Worm (Caenorhabditis elegans) whole organism, young adult: ENCODE measurements around the gene acdh-9.

Experiments
- C06A6.2 ChIP-seq: fragments of 200-800 bp; sonication (Bioruptor generic); conservative IDR thresholded peaks from 2 replicates; pipeline ENCODE4 v1.3.6; 2022; ENCODE audit warnings: missing genetic modification characterization, missing compliant biosample characterization
- C17E4.6 ChIP-seq: fragments of 200-800 bp; sonication (Bioruptor generic); IDR thresholded peaks from 2 replicates; pipeline ENCODE4 v1.3.6; 2022; ENCODE audit warnings: missing genetic modification reagents, missing genetic modification characterization, missing compliant biosample characterization
- F23B12.7 ChIP-seq: sonication (generic microtip); optimal IDR thresholded peaks from 2 replicates; lab custom pipeline; 2017; ENCODE audit warnings: missing genetic modification characterization, mild to moderate bottlenecking, missing compliant biosample characterization, antibody characterized with exemption, moderate library complexity; ENCODE audit not compliant: insufficient read depth
- Y53G8AR.9 ChIP-seq: fragments of 200-800 bp; sonication (Bioruptor generic); conservative IDR thresholded peaks from 2 replicates; pipeline ENCODE4 v1.3.6; 2022; ENCODE audit warnings: missing genetic modification reagents, missing genetic modification characterization, missing compliant biosample characterization
- Y67H2A.10 ChIP-seq: fragments of 200-800 bp; sonication (Bioruptor generic); conservative IDR thresholded peaks from 2 replicates; pipeline ENCODE4 v1.3.6; 2022; ENCODE audit warnings: missing genetic modification reagents, missing genetic modification characterization, missing compliant biosample characterization
- Y95B8A.8 ChIP-seq: fragments of 200-800 bp; sonication (Bioruptor generic); IDR thresholded peaks from 2 replicates; pipeline ENCODE4 v1.3.6; 2022; ENCODE audit warnings: missing genetic modification reagents, missing genetic modification characterization, missing compliant biosample characterization
- aptf-3 ChIP-seq: fragments of 200-800 bp; sonication (Bioruptor generic); IDR thresholded peaks from 2 replicates; pipeline ENCODE4 v1.3.6; 2022; ENCODE audit warnings: missing genetic modification characterization, missing compliant biosample characterization
- bed-1 ChIP-seq: fragments of 200-800 bp; sonication (Bioruptor generic); IDR thresholded peaks from 2 replicates; pipeline ENCODE4 v1.3.6; 2022; ENCODE audit warnings: missing genetic modification reagents, missing genetic modification characterization, missing compliant biosample characterization
- ccch-3 ChIP-seq: fragments of 200-800 bp; sonication (Bioruptor generic); optimal IDR thresholded peaks from 2 replicates; lab custom pipeline; 2018; ENCODE audit warnings: mild to moderate bottlenecking, missing genetic modification characterization, missing compliant biosample characterization
- cebp-1 ChIP-seq, 2 experiments: fragments of 200-800 bp in 1 of 2; sonication (Bioruptor generic) in 1 of 2; sonication (generic microtip) in 1 of 2; IDR thresholded peaks in 1 of 2; optimal IDR thresholded peaks in 1 of 2; 2 replicates each; pipeline versions ENCODE4 v1.3.6 to Lab custom; 2017 to 2022; ENCODE audit warnings: missing compliant biosample characterization in 2 of 2, missing genetic modification characterization in 2 of 2, mild to moderate bottlenecking in 1 of 2, missing genetic modification reagents in 1 of 2, moderate library complexity in 1 of 2
- cebp-2 ChIP-seq: fragments of 200-800 bp; sonication (Bioruptor generic); IDR thresholded peaks from 2 replicates; pipeline ENCODE4 v1.3.6; 2022; ENCODE audit warnings: missing genetic modification characterization, missing compliant biosample characterization
- ceh-27 ChIP-seq: fragments of 200-800 bp; sonication (Bioruptor generic); optimal IDR thresholded peaks from 2 replicates; lab custom pipeline; 2018; ENCODE audit warnings: mild to moderate bottlenecking, missing genetic modification characterization, moderate library complexity, missing compliant biosample characterization
- ceh-40 ChIP-seq: fragments of 200-800 bp; sonication (Bioruptor generic); IDR thresholded peaks from 2 replicates; pipeline ENCODE4 v1.3.6; 2022; ENCODE audit warnings: missing genetic modification characterization, missing compliant biosample characterization
- die-1 ChIP-seq: sonication (generic microtip); optimal IDR thresholded peaks from 2 replicates; lab custom pipeline; 2016; ENCODE audit warnings: missing genotype, mild to moderate bottlenecking, missing genetic modification characterization, missing compliant biosample characterization
- dox-1 ChIP-seq: fragments of 200-800 bp; sonication (Bioruptor generic); IDR thresholded peaks from 2 replicates; pipeline ENCODE4 v1.3.6; 2022; ENCODE audit warnings: missing genetic modification reagents, missing genetic modification characterization, missing compliant biosample characterization
- efl-1 ChIP-seq: fragments of 150-350 bp; optimal IDR thresholded peaks from 2 replicates; lab custom pipeline; 2014; ENCODE audit warnings: missing biosample characterization, missing genetic modification reagents, missing genetic modification characterization
- egrh-3 ChIP-seq: fragments of 200-800 bp; sonication (Bioruptor generic); IDR thresholded peaks from 2 replicates; pipeline ENCODE4 v1.3.6; 2022; ENCODE audit warnings: missing genetic modification reagents, missing genetic modification characterization, missing compliant biosample characterization
- hmg-1.2 ChIP-seq: fragments of 200-800 bp; sonication (Bioruptor generic); IDR thresholded peaks from 2 replicates; pipeline ENCODE4 v1.3.6; 2022; ENCODE audit warnings: missing genetic modification reagents, missing genetic modification characterization, missing compliant biosample characterization
- lag-1 ChIP-seq: fragments of 200-800 bp; sonication (Bioruptor generic); IDR thresholded peaks from 2 replicates; pipeline ENCODE4 v1.3.6; 2022; ENCODE audit warnings: missing genetic modification reagents, missing genetic modification characterization, missing compliant biosample characterization
- let-526 ChIP-seq: fragments of 200-800 bp; sonication (Bioruptor generic); IDR thresholded peaks from 2 replicates; pipeline ENCODE4 v1.3.6; 2022; ENCODE audit warnings: missing genetic modification reagents, missing genetic modification characterization, missing compliant biosample characterization
- let-607 ChIP-seq, 2 experiments: fragments of 200-800 bp in 1 of 2; sonication (Bioruptor generic) in 1 of 2; sonication (generic microtip) in 1 of 2; optimal IDR thresholded peaks; 2 replicates each; lab custom pipeline; 2016 to 2018; ENCODE audit warnings: mild to moderate bottlenecking in 2 of 2, missing compliant biosample characterization in 2 of 2, missing genetic modification characterization in 2 of 2, moderate library complexity in 2 of 2, missing genotype in 1 of 2
- lin-26 ChIP-seq: fragments of 200-800 bp; sonication (Bioruptor generic); IDR thresholded peaks from 2 replicates; pipeline ENCODE4 v1.3.6; 2022; ENCODE audit warnings: missing genetic modification reagents, missing genetic modification characterization, missing compliant biosample characterization
- lsy-27 ChIP-seq: sonication (generic microtip); optimal IDR thresholded peaks from 2 replicates; lab custom pipeline; 2017; ENCODE audit warnings: missing genetic modification characterization, mild to moderate bottlenecking, missing compliant biosample characterization, antibody characterized with exemption, missing genotype, borderline replicate concordance; ENCODE audit not compliant: insufficient read depth
- madf-3 ChIP-seq: fragments of 200-800 bp; sonication (Bioruptor generic); IDR thresholded peaks from 2 replicates; pipeline ENCODE4 v1.3.6; 2022; ENCODE audit warnings: missing genetic modification reagents, missing genetic modification characterization, missing compliant biosample characterization
- madf-8 ChIP-seq: fragments of 200-800 bp; sonication (Bioruptor generic); conservative IDR thresholded peaks from 2 replicates; pipeline ENCODE4 v1.3.6; 2022; ENCODE audit warnings: missing genetic modification reagents, missing genetic modification characterization, missing compliant biosample characterization
- mcd-1 ChIP-seq: fragments of 200-800 bp; sonication (Bioruptor generic); IDR thresholded peaks from 2 replicates; pipeline ENCODE4 v1.3.6; 2022; ENCODE audit warnings: missing genetic modification reagents, missing genetic modification characterization, missing compliant biosample characterization
- mes-4 ChIP-seq: sonication (generic microtip); optimal IDR thresholded peaks from 2 replicates; lab custom pipeline; 2016; ENCODE audit warnings: missing genotype, missing genetic modification characterization, missing compliant biosample characterization
- nfya-2 ChIP-seq: fragments of 200-800 bp; sonication (Bioruptor generic); IDR thresholded peaks from 2 replicates; pipeline ENCODE4 v1.3.6; 2022; ENCODE audit warnings: missing genetic modification reagents, missing genetic modification characterization, missing compliant biosample characterization
- nhr-90 ChIP-seq: sonication (generic microtip); optimal IDR thresholded peaks from 2 replicates; lab custom pipeline; 2016; ENCODE audit warnings: missing genotype, mild to moderate bottlenecking, missing genetic modification characterization, missing compliant biosample characterization
- rcor-1 ChIP-seq: fragments of 200-800 bp; sonication (Bioruptor generic); IDR thresholded peaks from 2 replicates; pipeline ENCODE4 v1.3.6; 2022; ENCODE audit warnings: missing genetic modification reagents, missing genetic modification characterization, missing compliant biosample characterization
- sea-2 ChIP-seq: fragments of 200-800 bp; sonication (Bioruptor generic); IDR thresholded peaks from 2 replicates; pipeline ENCODE4 v1.3.6; 2022; ENCODE audit warnings: missing genetic modification characterization, missing compliant biosample characterization
- snpc-3.4 ChIP-seq: sonication (generic microtip); optimal IDR thresholded peaks from 2 replicates; lab custom pipeline; 2017; ENCODE audit warnings: missing genetic modification characterization, mild to moderate bottlenecking, missing compliant biosample characterization, antibody characterized with exemption, moderate library complexity, missing genotype, missing genetic modification reagents
- somi-1 ChIP-seq: fragments of 200-800 bp; sonication (Bioruptor generic); optimal IDR thresholded peaks from 2 replicates; lab custom pipeline; 2018; ENCODE audit warnings: mild to moderate bottlenecking, missing genetic modification characterization, missing compliant biosample characterization
- sptf-2 ChIP-seq: fragments of 200-800 bp; sonication (Bioruptor generic); optimal IDR thresholded peaks from 2 replicates; lab custom pipeline; 2018; ENCODE audit warnings: mild to moderate bottlenecking, missing genetic modification characterization, missing compliant biosample characterization
- xnd-1 ChIP-seq: sonication (generic microtip); optimal IDR thresholded peaks from 2 replicates; lab custom pipeline; 2016; ENCODE audit warnings: missing genotype, missing genetic modification reagents, missing genetic modification characterization, missing compliant biosample characterization
- ztf-26 ChIP-seq: sonication (generic microtip); optimal IDR thresholded peaks from 2 replicates; lab custom pipeline; 2017; ENCODE audit warnings: missing genetic modification characterization, missing compliant biosample characterization
- ztf-3 ChIP-seq: fragments of 200-800 bp; sonication (Bioruptor generic); optimal IDR thresholded peaks from 2 replicates; lab custom pipeline; 2018; ENCODE audit warnings: mild to moderate bottlenecking, missing genetic modification characterization, missing compliant biosample characterization

Gene acdh-9

DNA sequence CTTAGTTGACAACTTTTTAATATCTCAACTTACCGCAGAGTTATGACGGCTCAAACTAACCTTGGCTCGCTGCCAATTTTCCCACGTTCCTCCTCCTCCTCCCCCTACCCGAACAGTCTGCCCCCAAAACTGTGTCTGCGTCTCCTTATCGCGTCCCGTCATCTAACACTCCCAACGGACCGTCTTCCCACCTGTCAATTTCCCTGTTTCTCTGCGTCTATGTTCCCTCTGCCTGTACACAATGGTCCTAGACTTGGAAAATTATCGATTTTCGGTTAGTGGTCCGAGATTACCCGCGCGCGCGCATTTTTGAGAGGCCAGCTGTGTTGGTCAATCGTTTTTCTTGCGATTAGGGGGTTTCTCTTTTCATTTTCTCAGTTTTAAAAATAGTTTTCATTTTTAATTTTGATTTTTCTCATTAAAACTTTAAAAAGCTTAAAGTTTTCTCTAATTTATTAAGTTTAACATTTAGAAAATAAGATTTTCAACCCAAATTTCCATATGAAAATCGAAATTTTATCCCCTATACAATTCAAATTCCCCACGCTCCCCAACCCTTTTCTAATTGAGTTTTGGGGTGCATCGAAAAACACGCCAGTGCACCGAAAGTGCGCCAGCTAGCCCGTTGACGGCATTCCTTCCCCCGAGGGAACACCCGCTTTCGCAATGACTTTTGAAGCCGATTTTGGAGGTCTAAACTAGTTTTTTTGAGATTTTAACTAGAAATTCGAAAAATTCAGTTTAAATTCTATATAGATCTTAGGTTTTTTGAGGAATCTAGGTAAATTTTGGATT, 24.8 kb upstream of the acdh-9 start, which contains the start of gene alg-2 (continued):
- TF ChIP-seq rcor-1 (GFP tag; lab: Robert Waterston, UW) (no peak), ceh-27 (GFP tag; lab: Kevin White, UChicago) (no peak), Y53G8AR.9 (GFP tag; lab: Robert Waterston, UW) (no peak), sptf-2 (GFP tag; lab: Kevin White, UChicago) (no peak), madf-3 (GFP tag; lab: Robert Waterston, UW) (no peak), lsy-27 (tag; lab: Kevin White, UChicago) (no peak), sea-2 (no peak), nfya-2 (no peak), xnd-1 (tag; lab: Kevin White, UChicago) (peak; percentile 67), ccch-3 (GFP tag; lab: Kevin White, UChicago) (no peak), bed-1 (GFP tag; lab: Robert Waterston, UW) (no peak), C06A6.2 (GFP tag; lab: Robert Waterston, UW) (no peak), lag-1 (no peak), F23B12.7 (tag; lab: Kevin White, UChicago) (peak; percentile 20), C17E4.6 (GFP tag; lab: Robert Waterston, UW) (no peak), ztf-26 (tag; lab: Kevin White, UChicago) (no peak), let-607 (tag; optimal IDR thresholded peaks at IDR 0.05; lab: Kevin White, UChicago) (no peak), lin-26 (no peak), ztf-3 (no peak), cebp-1 (GFP tag; IDR thresholded peaks at IDR 0.05; lab: Robert Waterston, UW) (peak; percentile 78), cebp-1 (tag; optimal IDR thresholded peaks at IDR 0.05; lab: Kevin White, UChicago) (peak; percentile 93), nhr-90 (no peak), somi-1 (GFP tag; lab: Kevin White, UChicago) (no peak), Y67H2A.10 (GFP tag; lab: Robert Waterston, UW) (no peak), egrh-3 (GFP tag; lab: Robert Waterston, UW) (peak; percentile 79), efl-1 (GFP tag; lab: Kevin White, UChicago) (peak; percentile 77), dox-1 (GFP tag; lab: Robert Waterston, UW) (peak; percentile 36; the same call in 1 of the 2 replicates), madf-8 (GFP tag; lab: Robert Waterston, UW) (peak; percentile 74), snpc-3.4 (tag; lab: Kevin White, UChicago) (no peak), aptf-3 (GFP tag; lab: Robert Waterston, UW) (0 out of 2 replicates have a peak, but pooled peaks have one; percentile 10), ceh-40 (no peak), cebp-2 (no peak), hmg-1.2 (GFP tag; lab: Robert Waterston, UW) (peak; percentile 60), die-1 (tag; lab: Kevin White, UChicago) (peak; percentile 22), let-526 (GFP tag; lab: Robert Waterston, UW) (no peak)

- TF ChIP-seq mcd-1 (GFP tag; lab: Robert Waterston, UW) (no peak), mes-4 (tag; lab: Kevin White, UChicago) (no peak), Y95B8A.8 (GFP tag; lab: Robert Waterston, UW) (no peak)
These were observed 20.9 kb upstream of the acdh-9 start for ce11 chrII:869316-869715.
